Fruit fly (Drosophila melanogaster): Measurements from ENCODE around the gene CG5068.

DNA sequence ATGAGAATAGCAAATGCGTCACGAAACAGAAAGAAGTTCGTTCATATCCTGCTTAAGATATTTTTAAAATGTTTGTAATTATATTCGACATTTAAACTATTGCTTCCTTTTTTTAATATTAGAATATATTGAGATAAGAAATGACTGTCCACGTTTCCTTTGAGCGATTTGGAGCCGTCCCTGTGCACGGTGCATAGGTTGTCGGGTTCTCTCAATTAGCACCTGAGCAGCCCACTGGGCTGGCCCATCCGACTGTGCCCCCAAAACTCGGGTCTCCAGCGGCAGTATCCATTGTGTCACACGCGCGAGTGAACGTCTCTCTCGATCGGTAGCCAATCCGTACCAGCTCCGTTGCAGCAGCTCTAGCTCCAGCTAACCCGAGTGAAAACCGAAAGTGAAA, 28.0 kb upstream of the CG5068 start, which contains the start of gene CG13313:
- TF ChIP-seq h (GFP tag; optimal IDR thresholded peaks at IDR 0.05) (no peak), GATAd (GFP tag; optimal IDR thresholded peaks at IDR 0.05) (no peak), Sp1 (GFP tag; optimal IDR thresholded peaks at IDR 0.05) (no peak)
